Fruit fly (Drosophila melanogaster) whole organism, wandering third instar larva: ENCODE results near the gene CG10560.

ENCODE experiments used
- Vsx2 ChIP-seq: fragments of 200-300, 225-300 bp; sonication (Bioruptor generic); optimal IDR thresholded peaks from 2 replicates; lab custom pipeline; 2018; ENCODE audit warnings: missing biosample characterization, missing genetic modification characterization; ENCODE audit not compliant: partially characterized antibody
- sage ChIP-seq: fragments of 200-800 bp; sonication (Bioruptor generic); optimal IDR thresholded peaks from 2 replicates; lab custom pipeline; 2016; ENCODE audit warnings: missing biosample characterization, mild to moderate bottlenecking, missing genetic modification characterization

dm6 chr3R:25283209-25283670 lies 36.7 kb downstream of the CG10560 start, which contains the start of gene CG31300:
- no peak for TF ChIP-seq Vsx2 (GFP tag; lab: Kevin White, UChicago)
- TF ChIP-seq sage (GFP tag; lab: Kevin White, UChicago): no peak
